Fruit fly (Drosophila melanogaster) whole organism, prepupa: ENCODE results near the gene Ravus.

Experiments used
- CG11762 ChIP-seq: fragments of 200-800 bp; sonication (Bioruptor generic); optimal IDR thresholded peaks from 3 replicates; lab custom pipeline; 2016; ENCODE audit warnings: missing biosample characterization, missing genetic modification characterization; ENCODE audit not compliant: insufficient read depth
- CG11902 ChIP-seq: fragments of 200-800 bp; sonication (Bioruptor generic); optimal IDR thresholded peaks from 3 replicates; lab custom pipeline; 2016; ENCODE audit warnings: missing biosample characterization, missing genetic modification characterization
- CG15336 ChIP-seq: fragments of 200-800 bp; sonication (Bioruptor generic); IDR thresholded peaks from 2 replicates; pipeline ENCODE4 v1.3.6; 2022; ENCODE audit warnings: missing biosample characterization, missing genetic modification characterization
- CG1621 ChIP-seq: fragments of 200-800 bp; sonication (Bioruptor generic); optimal IDR thresholded peaks from 3 replicates; lab custom pipeline; 2018; ENCODE audit warnings: missing biosample characterization, mild to moderate bottlenecking, missing genetic modification characterization
- CG16779 ChIP-seq: fragments of 200-800 bp; sonication (Bioruptor generic); optimal IDR thresholded peaks from 3 replicates; lab custom pipeline; 2017; ENCODE audit warnings: missing biosample characterization, mild to moderate bottlenecking, missing genetic modification characterization
- CG3032 ChIP-seq: fragments of 200-800 bp; optimal IDR thresholded peaks from 2 replicates; lab custom pipeline; 2019; ENCODE audit warnings: missing biosample characterization, mild to moderate bottlenecking, missing genetic modification characterization, moderate library complexity
- CG31627 ChIP-seq: fragments of 200-800 bp; sonication (Bioruptor generic); optimal IDR thresholded peaks from 3 replicates; lab custom pipeline; 2016; ENCODE audit warnings: missing biosample characterization, missing genetic modification characterization
- CG34406 ChIP-seq: fragments of 200-800 bp; sonication (Bioruptor generic); optimal IDR thresholded peaks from 3 replicates; lab custom pipeline; 2016; ENCODE audit warnings: missing biosample characterization, missing genetic modification characterization
- CG6163 ChIP-seq: fragments of 200-800 bp; sonication (Bioruptor generic); IDR thresholded peaks from 3 replicates; pipeline ENCODE4 v1.3.6; 2022; ENCODE audit warnings: missing biosample characterization, missing genetic modification characterization
- CG6792 ChIP-seq: fragments of 200-800 bp; sonication (Bioruptor generic); optimal IDR thresholded peaks from 3 replicates; lab custom pipeline; 2016; ENCODE audit warnings: missing biosample characterization, missing genetic modification characterization
- CG6854 ChIP-seq: fragments of 200-800 bp; sonication (Bioruptor generic); optimal IDR thresholded peaks from 2 replicates; lab custom pipeline; 2017; ENCODE audit warnings: missing biosample characterization, mild to moderate bottlenecking, missing genetic modification characterization
- CG7368 ChIP-seq: fragments of 200-800 bp; sonication (Bioruptor generic); optimal IDR thresholded peaks from 3 replicates; lab custom pipeline; 2016; ENCODE audit warnings: missing biosample characterization, missing genetic modification characterization
- CG8119 ChIP-seq: fragments of 200-800 bp; sonication (Bioruptor generic); IDR thresholded peaks from 3 replicates; pipeline ENCODE4 v1.3.6; 2022; ENCODE audit warnings: missing biosample characterization, missing genetic modification characterization
- CG8632 ChIP-seq: fragments of 200-800 bp; sonication (Bioruptor generic); optimal IDR thresholded peaks from 3 replicates; lab custom pipeline; 2016; ENCODE audit warnings: missing biosample characterization, missing genetic modification characterization
- CG9139 ChIP-seq: fragments of 200-800 bp; sonication (Bioruptor generic); optimal IDR thresholded peaks from 3 replicates; lab custom pipeline; 2017; ENCODE audit warnings: missing biosample characterization, mild to moderate bottlenecking, missing genetic modification characterization
- Eip75B ChIP-seq: fragments of 200-800 bp; sonication (Bioruptor generic); optimal IDR thresholded peaks from 3 replicates; lab custom pipeline; 2016; ENCODE audit warnings: missing biosample characterization, missing genetic modification characterization
- Eip78C ChIP-seq: fragments of 200-800 bp; sonication (Bioruptor generic); peaks from one replicate; lab custom pipeline; 2016; ENCODE audit warnings: missing biosample characterization, missing genetic modification characterization
- Ets96B ChIP-seq: fragments of 200-800 bp; optimal IDR thresholded peaks from 2 replicates; lab custom pipeline; 2019; ENCODE audit warnings: missing biosample characterization, mild to moderate bottlenecking, missing genetic modification characterization, moderate library complexity
- Hr38 ChIP-seq: sonication (Bioruptor generic); optimal IDR thresholded peaks from 2 replicates; lab custom pipeline; 2016; ENCODE audit warnings: missing biosample characterization, missing genetic modification characterization
- Hr4 ChIP-seq: fragments of 200-800 bp; sonication (Bioruptor generic); optimal IDR thresholded peaks from 3 replicates; lab custom pipeline; 2016; ENCODE audit warnings: missing biosample characterization, missing genetic modification characterization
- Lpt ChIP-seq: fragments of 200-800 bp; sonication (Bioruptor generic); optimal IDR thresholded peaks from 3 replicates; lab custom pipeline; 2016; ENCODE audit warnings: missing biosample characterization, missing genetic modification characterization
- OdsH ChIP-seq: fragments of 200-800 bp; sonication (Bioruptor generic); optimal IDR thresholded peaks from 3 replicates; lab custom pipeline; 2016; ENCODE audit warnings: missing biosample characterization, missing genetic modification characterization
- Sox14 ChIP-seq: fragments of 200-800 bp; sonication (Bioruptor generic); optimal IDR thresholded peaks from 3 replicates; lab custom pipeline; 2016; ENCODE audit warnings: missing biosample characterization, missing genetic modification characterization
- Sox15 ChIP-seq: fragments of 200-800 bp; sonication (Bioruptor generic); optimal IDR thresholded peaks from 3 replicates; lab custom pipeline; 2016; ENCODE audit warnings: missing biosample characterization, missing genetic modification characterization
- achi ChIP-seq: fragments of 200-800 bp; sonication (Bioruptor generic); optimal IDR thresholded peaks from 3 replicates; lab custom pipeline; 2016; ENCODE audit warnings: missing biosample characterization, missing genetic modification characterization
- cyc ChIP-seq: fragments of 200-800 bp; sonication (Bioruptor generic); optimal IDR thresholded peaks from 3 replicates; lab custom pipeline; 2016; ENCODE audit warnings: missing biosample characterization, missing genetic modification characterization
- eg ChIP-seq: fragments of 200-800 bp; sonication (Bioruptor generic); IDR thresholded peaks from 3 replicates; pipeline ENCODE4 v1.3.6; 2022; ENCODE audit warnings: missing biosample characterization, missing genetic modification characterization
- esn ChIP-seq: fragments of 200-800 bp; sonication (Bioruptor generic); optimal IDR thresholded peaks from 2 replicates; lab custom pipeline; 2016; ENCODE audit warnings: missing biosample characterization, mild to moderate bottlenecking, missing genetic modification characterization, moderate library complexity
- fd85E ChIP-seq: fragments of 200-800 bp; sonication (Bioruptor generic); optimal IDR thresholded peaks from 3 replicates; lab custom pipeline; 2016; ENCODE audit warnings: missing biosample characterization, missing genetic modification characterization
- net ChIP-seq: fragments of 200-800 bp; sonication (Bioruptor generic); optimal IDR thresholded peaks from 3 replicates; lab custom pipeline; 2016; ENCODE audit warnings: missing biosample characterization, missing genetic modification characterization
- svp ChIP-seq: fragments of 200-800 bp; sonication (Bioruptor generic); peaks from one replicate; lab custom pipeline; 2016; ENCODE audit warnings: missing biosample characterization, missing genetic modification characterization

Gene Ravus

DNA sequence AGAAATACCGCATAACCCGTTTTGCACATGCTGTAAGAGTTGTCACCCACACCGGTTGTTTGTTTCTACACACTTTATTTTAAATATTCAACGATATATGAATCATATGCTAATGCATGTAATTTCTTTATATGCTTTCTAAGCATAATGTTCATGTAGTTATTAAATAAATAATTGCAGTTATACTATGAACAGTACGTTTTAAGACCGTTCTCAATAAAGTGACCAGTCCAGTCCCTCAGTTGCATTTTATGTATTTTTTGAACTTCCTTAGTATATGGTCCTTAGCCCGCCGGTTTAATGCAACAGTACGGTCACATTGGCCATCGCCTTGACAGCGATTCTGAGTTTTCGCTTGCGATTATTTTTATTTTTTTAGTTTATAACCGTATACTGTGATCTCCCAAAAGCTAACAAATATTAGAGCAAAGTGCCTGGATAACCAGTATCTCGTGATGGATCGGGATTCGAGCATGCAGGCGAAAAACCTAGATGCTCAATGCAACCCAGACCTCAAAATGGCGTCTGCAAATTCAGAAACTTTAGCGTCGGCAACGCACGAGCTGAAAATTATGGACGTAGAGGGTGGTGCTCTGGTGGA lies at the start of gene Ravus:
Ravus (minus strand) TSS at position 1 of the 601 bp plus-strand sequence.
- TF ChIP-seq Ets96B (tag; lab: Kevin White, UChicago) (peak; percentile 42), Sox15 (GFP tag; lab: Kevin White, UChicago) (peak; percentile 36), CG3032 (peak; percentile 63), net (GFP tag; lab: Kevin White, UChicago) (no peak), OdsH (GFP tag; lab: Kevin White, UChicago) (no peak), CG31627 (peak; percentile 70), CG6792 (peak; percentile 15), eg (GFP tag; lab: Robert Waterston, UW) (peak; percentile 30; the same call in 1 of the 3 replicates), esn (GFP tag; lab: Kevin White, UChicago) (peak; percentile 61), Lpt (GFP tag; lab: Kevin White, UChicago) (no peak), svp (GFP tag; lab: Kevin White, UChicago) (peak; percentile 79), cyc (peak; percentile 52), Sox14 (GFP tag; lab: Kevin White, UChicago) (peak; percentile 69), Eip75B (GFP tag; lab: Kevin White, UChicago) (no peak), CG11762 (GFP tag; lab: Kevin White, UChicago) (peak; percentile 34), Eip78C (GFP tag; lab: Kevin White, UChicago) (peak; percentile 76), Hr38 (GFP tag; lab: Kevin White, UChicago) (no peak), achi (GFP tag; lab: Kevin White, UChicago) (peak; percentile 72), CG8632 (GFP tag; lab: Kevin White, UChicago) (no peak), Hr4 (GFP tag; lab: Kevin White, UChicago) (no peak), CG7368 (GFP tag; lab: Kevin White, UChicago) (peak; percentile 20)

dm6 chr3R:13313088-13313487 lies 49.2 kb upstream of the Ravus start, which contains the start of gene CG44142:
CG44142 (minus strand) TSS chr3R:13313188.
- TF ChIP-seq CG9139 (GFP tag; lab: Kevin White, UChicago) (no peak), esn (GFP tag; lab: Kevin White, UChicago) (no peak), Eip78C (GFP tag; lab: Kevin White, UChicago) (no peak), CG6854 (GFP tag; lab: Kevin White, UChicago) (no peak), CG15336 (GFP tag; lab: Robert Waterston, UW) (no peak), OdsH (GFP tag; lab: Kevin White, UChicago) (no peak), Hr4 (GFP tag; lab: Kevin White, UChicago) (no peak), CG16779 (tag; lab: Kevin White, UChicago) (no peak), CG1621 (tag; lab: Kevin White, UChicago) (no peak), CG34406 (GFP tag; lab: Kevin White, UChicago) (no peak), CG7368 (GFP tag; lab: Kevin White, UChicago) (no peak), CG31627 (no peak), Eip75B (GFP tag; lab: Kevin White, UChicago) (no peak), fd85E (GFP tag; lab: Kevin White, UChicago) (no peak), CG11902 (no peak), Sox14 (GFP tag; lab: Kevin White, UChicago) (no peak), CG8119 (GFP tag; lab: Robert Waterston, UW) (no peak), CG6163 (GFP tag; lab: Robert Waterston, UW) (no peak), Sox15 (GFP tag; lab: Kevin White, UChicago) (no peak)

DNA sequence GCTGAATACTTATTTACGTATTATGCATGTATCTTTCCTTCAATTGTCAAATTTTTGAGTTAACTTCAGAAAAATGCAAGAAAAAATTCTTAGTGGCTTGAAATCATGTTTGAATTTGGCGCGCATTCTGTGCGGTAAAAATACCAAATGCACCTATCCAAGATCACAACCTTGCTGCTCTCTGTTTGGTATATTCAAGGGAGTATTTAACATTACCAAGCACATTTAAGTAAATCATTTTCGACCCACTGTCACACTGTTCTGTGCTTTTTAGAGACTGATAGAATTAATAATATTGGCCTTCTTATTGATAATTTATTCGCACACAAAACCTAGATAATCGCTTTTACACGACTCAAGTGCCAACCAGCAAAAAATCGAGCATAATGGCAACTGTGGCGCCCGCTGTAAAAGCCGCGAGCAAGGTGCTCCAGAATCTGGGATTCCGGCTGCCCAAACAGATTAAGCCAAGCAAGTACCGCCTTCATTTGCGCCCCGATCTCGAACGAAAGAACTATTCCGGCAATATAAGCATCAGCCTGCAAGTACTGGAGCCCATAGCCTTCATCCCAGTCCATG lies 45.4 kb upstream of the Ravus start:
- peak; percentile 78 for TF ChIP-seq svp (GFP tag; lab: Kevin White, UChicago)
- no peak for TF ChIP-seq CG8119 (GFP tag; lab: Robert Waterston, UW)
- TF ChIP-seq Eip78C (GFP tag; lab: Kevin White, UChicago), result peak; percentile 17

DNA sequence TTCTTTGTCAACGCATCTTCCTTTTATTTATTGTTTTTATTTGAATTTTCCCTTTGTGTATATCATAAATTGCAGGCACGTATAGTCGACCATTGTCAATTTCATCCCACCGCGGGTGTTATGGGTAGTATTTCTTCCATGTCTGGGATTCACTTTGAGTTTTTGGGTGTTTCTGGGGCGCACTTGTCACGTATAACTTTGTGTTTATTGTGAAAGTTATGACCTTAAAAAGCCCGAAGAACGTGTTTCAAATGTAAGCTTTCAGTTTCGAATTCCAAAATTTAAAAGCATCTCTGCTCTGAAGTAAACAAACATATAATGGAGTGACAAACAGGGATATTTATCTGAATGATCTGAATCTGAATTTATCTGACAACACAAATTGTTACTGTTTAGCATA lies 42.7 kb upstream of the Ravus start:
- TF ChIP-seq Eip78C (GFP tag; lab: Kevin White, UChicago) (peak; percentile 27), OdsH (GFP tag; lab: Kevin White, UChicago) (no peak)
